Fruit fly (Drosophila melanogaster): Measurements from ENCODE around the gene CG9121.

- TF ChIP-seq toe (GFP tag; optimal IDR thresholded peaks at IDR 0.05) (no peak), CG11617 (GFP tag; optimal IDR thresholded peaks at IDR 0.05) (no peak), CG5204 (GFP tag; optimal IDR thresholded peaks at IDR 0.05) (no peak), Crg-1 (GFP tag; optimal IDR thresholded peaks at IDR 0.05) (no peak), CG7045 (GFP tag; optimal IDR thresholded peaks at IDR 0.05) (no peak)
Measured at dm6 chr2L:5062799-5063404, 12.0 kb upstream of the CG9121 start.

Measured in whole organism, adult.